Worm (Caenorhabditis elegans): Measurements from ENCODE around the gene F38C2.7.

F38C2.7 gene

ce11 chrIV:16277291-16277690 lies at the start of gene F38C2.7:
Gene F38C2.7 (minus strand): TSS chrIV:16277391.
- TF ChIP-seq nhr-76 (tag; optimal IDR thresholded peaks at IDR 0.05) (no peak), ceh-43 (GFP tag; optimal IDR thresholded peaks at IDR 0.05) (no peak), mls-2 (tag; optimal IDR thresholded peaks at IDR 0.05) (no peak), lsy-2 (tag; optimal IDR thresholded peaks at IDR 0.05) (no peak), ham-2 (GFP tag; optimal IDR thresholded peaks at IDR 0.05) (no peak), bed-3 (GFP tag; optimal IDR thresholded peaks at IDR 0.05) (no peak), sptf-1 (tag; optimal IDR thresholded peaks at IDR 0.05) (no peak), M03D4.4 (tag; optimal IDR thresholded peaks at IDR 0.05) (no peak), hlh-1 (tag; optimal IDR thresholded peaks at IDR 0.05) (no peak), elt-1 (tag; optimal IDR thresholded peaks at IDR 0.05; ENCODE audit: borderline replicate concordance, insufficient read depth) (no peak)

DNA sequence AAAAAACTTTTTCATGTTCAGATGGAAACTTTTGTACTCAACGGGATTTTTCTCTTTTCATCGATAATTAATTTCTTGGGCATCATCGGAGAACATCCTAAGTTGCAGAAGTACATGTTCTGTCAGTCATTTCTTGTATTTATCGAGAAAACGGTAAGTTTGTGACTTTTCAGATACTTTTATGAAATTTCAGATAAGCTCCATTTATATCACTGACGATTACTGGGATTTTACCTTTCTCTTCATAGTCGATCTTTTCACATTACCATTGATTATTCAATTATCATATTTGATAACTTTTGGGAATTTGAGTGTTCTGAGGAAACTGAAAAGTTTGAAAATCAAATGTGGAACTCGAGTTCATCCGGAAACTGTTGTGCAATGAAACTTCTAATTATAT lies 47.4 kb upstream of the F38C2.7 start, which contains the start of gene srz-105:
TSS of gene srz-105 (plus strand) at position 301 of the 400 bp plus-strand sequence.
- TF ChIP-seq elt-1 (tag; optimal IDR thresholded peaks at IDR 0.05; ENCODE audit: borderline replicate concordance, insufficient read depth) (no peak), bed-3 (GFP tag; optimal IDR thresholded peaks at IDR 0.05) (no peak), blmp-1 (tag; optimal IDR thresholded peaks at IDR 0.05) (no peak), mls-2 (tag; optimal IDR thresholded peaks at IDR 0.05) (no peak), drap-1 (GFP tag; optimal IDR thresholded peaks at IDR 0.05) (no peak), unc-62 (GFP tag; optimal IDR thresholded peaks at IDR 0.05) (no peak), unc-120 (tag; optimal IDR thresholded peaks at IDR 0.05; ENCODE audit: poor library complexity, severe bottlenecking) (no peak)

ce11 chrIV:16323373-16323772 lies 46.2 kb upstream of the F38C2.7 start, which contains the start of gene srz-104:
Gene srz-104 (plus strand): TSS chrIV:16323673.
- TF ChIP-seq flh-1 (GFP tag; optimal IDR thresholded peaks at IDR 0.05) (no peak), nhr-28 (tag; optimal IDR thresholded peaks at IDR 0.05) (no peak), elt-1 (tag; optimal IDR thresholded peaks at IDR 0.05; ENCODE audit: borderline replicate concordance, insufficient read depth) (no peak), lin-32 (GFP tag; optimal IDR thresholded peaks at IDR 0.05) (no peak)

DNA sequence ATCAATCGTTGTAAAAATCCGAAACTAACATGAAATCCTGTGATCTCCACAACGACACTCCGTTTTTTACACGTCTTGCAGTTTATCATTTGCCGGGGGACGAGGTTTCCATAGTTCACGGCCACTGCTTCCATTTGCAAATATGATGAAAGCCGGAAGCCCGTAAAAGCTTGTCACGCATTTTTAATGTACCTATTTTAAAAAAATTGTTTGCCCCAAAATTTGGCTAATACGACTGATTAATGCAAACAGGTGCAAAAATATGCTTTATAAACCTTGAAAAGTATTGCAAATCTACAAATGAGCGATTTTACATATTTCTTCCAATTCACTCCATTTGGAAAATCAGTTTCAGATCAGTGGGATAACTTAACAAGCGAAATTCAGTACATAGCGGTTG lies 43.7 kb upstream of the F38C2.7 start, which contains the start of gene srz-61:
TSS of gene srz-61 (plus strand) at position 301 of the 400 bp plus-strand sequence.
- TF ChIP-seq pha-4 (tag; optimal IDR thresholded peaks at IDR 0.05), result no peak
- no peak for TF ChIP-seq lin-32 (GFP tag; optimal IDR thresholded peaks at IDR 0.05)
- TF ChIP-seq lsy-2 (tag; optimal IDR thresholded peaks at IDR 0.05), result no peak
- no peak for TF ChIP-seq bed-3 (GFP tag; optimal IDR thresholded peaks at IDR 0.05)
- TF ChIP-seq drap-1 (GFP tag; optimal IDR thresholded peaks at IDR 0.05), result no peak
- TF ChIP-seq nhr-237 (tag; optimal IDR thresholded peaks at IDR 0.05), result no peak
- no peak for TF ChIP-seq nhr-2 (tag; optimal IDR thresholded peaks at IDR 0.05)
- TF ChIP-seq unc-62 (GFP tag; optimal IDR thresholded peaks at IDR 0.05), result no peak
- TF ChIP-seq elt-1 (tag; optimal IDR thresholded peaks at IDR 0.05; ENCODE audit: borderline replicate concordance, insufficient read depth), result no peak
- no peak for TF ChIP-seq cnd-1 (tag; optimal IDR thresholded peaks at IDR 0.05)
- TF ChIP-seq sem-2 (GFP tag; optimal IDR thresholded peaks at IDR 0.05), result no peak
- TF ChIP-seq elt-3 (tag; optimal IDR thresholded peaks at IDR 0.05), result no peak
- TF ChIP-seq hlh-1 (tag; optimal IDR thresholded peaks at IDR 0.05), result no peak
- no peak for TF ChIP-seq ztf-11 (tag; optimal IDR thresholded peaks at IDR 0.05)
- no peak for TF ChIP-seq unc-120 (tag; optimal IDR thresholded peaks at IDR 0.05; ENCODE audit: poor library complexity, severe bottlenecking)
- TF ChIP-seq unc-39 (tag; optimal IDR thresholded peaks at IDR 0.05), result no peak
- no peak for TF ChIP-seq flh-1 (GFP tag; optimal IDR thresholded peaks at IDR 0.05)

DNA sequence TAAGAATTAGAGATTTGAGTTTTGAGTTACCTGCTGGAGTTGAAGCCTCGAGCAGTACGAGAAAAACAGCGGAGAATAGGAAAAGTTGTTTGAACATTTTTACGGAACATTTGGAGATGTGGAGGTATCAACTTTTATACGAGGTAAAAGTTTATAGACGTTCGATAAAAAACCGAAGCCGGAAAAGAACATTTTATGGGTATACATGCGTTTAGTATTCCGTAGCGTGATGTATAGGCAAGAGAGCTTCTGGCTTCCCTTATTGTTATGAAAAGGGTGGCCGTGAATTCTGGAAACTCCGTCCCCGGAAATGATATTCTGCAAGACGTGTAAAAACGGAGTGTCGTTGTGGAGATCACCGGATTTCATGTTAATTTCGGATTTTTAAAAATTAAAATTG lies 43.2 kb upstream of the F38C2.7 start, which contains the start of gene K03D3.5:
TSS of gene K03D3.5 (minus strand) at position 101 of the 400 bp plus-strand sequence.
- TF ChIP-seq ceh-39 (tag; optimal IDR thresholded peaks at IDR 0.05) (no peak), mep-1 (tag; optimal IDR thresholded peaks at IDR 0.05) (no peak), unc-120 (tag; optimal IDR thresholded peaks at IDR 0.05; ENCODE audit: poor library complexity, severe bottlenecking) (no peak), nhr-28 (tag; optimal IDR thresholded peaks at IDR 0.05) (no peak), M03D4.4 (tag; optimal IDR thresholded peaks at IDR 0.05) (no peak), ceh-83 (GFP tag; optimal IDR thresholded peaks at IDR 0.05) (no peak), lsy-2 (tag; optimal IDR thresholded peaks at IDR 0.05) (no peak), unc-62 (GFP tag; optimal IDR thresholded peaks at IDR 0.05) (no peak), ztf-11 (tag; optimal IDR thresholded peaks at IDR 0.05) (no peak), nhr-12 (tag; optimal IDR thresholded peaks at IDR 0.05) (no peak), elt-3 (tag; optimal IDR thresholded peaks at IDR 0.05) (no peak), sem-2 (GFP tag; optimal IDR thresholded peaks at IDR 0.05) (no peak), zip-8 (tag; optimal IDR thresholded peaks at IDR 0.05) (no peak), lin-32 (GFP tag; optimal IDR thresholded peaks at IDR 0.05) (no peak), hlh-1 (tag; optimal IDR thresholded peaks at IDR 0.05) (no peak), nhr-2 (tag; optimal IDR thresholded peaks at IDR 0.05) (no peak), bed-3 (GFP tag; optimal IDR thresholded peaks at IDR 0.05) (no peak), cnd-1 (tag; optimal IDR thresholded peaks at IDR 0.05) (no peak), sptf-1 (tag; optimal IDR thresholded peaks at IDR 0.05) (no peak), blmp-1 (tag; optimal IDR thresholded peaks at IDR 0.05) (no peak)

All from whole organism, mixed stage, embryonic.